Worm (Caenorhabditis elegans): ENCODE results near the gene srt-17.

srt-17 gene

ce11 chrV:636281-636680 is 11.5 kb upstream of the srt-17 start, which contains the start of gene pals-31:
Gene pals-31 (plus strand): TSS chrV:636581.
- no peak for TF ChIP-seq ceh-13 (GFP tag; optimal IDR thresholded peaks at IDR 0.05)
- no peak for TF ChIP-seq sea-1 (GFP tag; conservative IDR thresholded peaks at IDR 0.05)
- no peak for TF ChIP-seq hnd-1 (tag; optimal IDR thresholded peaks at IDR 0.05)
- TF ChIP-seq ama-1 (optimal IDR thresholded peaks at IDR 0.05) = no peak
- TF ChIP-seq hmg-4 (GFP tag; optimal IDR thresholded peaks at IDR 0.05) = no peak
- TF ChIP-seq tbx-37 (GFP tag; conservative IDR thresholded peaks at IDR 0.05) = no peak
- TF ChIP-seq flt-1 (GFP tag; IDR thresholded peaks at IDR 0.05) = no peak
- no peak for TF ChIP-seq B0310.2 (tag; optimal IDR thresholded peaks at IDR 0.05)
- TF ChIP-seq tra-4 (tag; optimal IDR thresholded peaks at IDR 0.05) = no peak
- no peak for TF ChIP-seq ets-7 (tag; optimal IDR thresholded peaks at IDR 0.05)
- TF ChIP-seq ceh-36 (tag; optimal IDR thresholded peaks at IDR 0.05) = no peak
- TF ChIP-seq pes-1 (GFP tag; IDR thresholded peaks at IDR 0.05) = no peak
- TF ChIP-seq scrt-1 (GFP tag; IDR thresholded peaks at IDR 0.05) = no peak

DNA sequence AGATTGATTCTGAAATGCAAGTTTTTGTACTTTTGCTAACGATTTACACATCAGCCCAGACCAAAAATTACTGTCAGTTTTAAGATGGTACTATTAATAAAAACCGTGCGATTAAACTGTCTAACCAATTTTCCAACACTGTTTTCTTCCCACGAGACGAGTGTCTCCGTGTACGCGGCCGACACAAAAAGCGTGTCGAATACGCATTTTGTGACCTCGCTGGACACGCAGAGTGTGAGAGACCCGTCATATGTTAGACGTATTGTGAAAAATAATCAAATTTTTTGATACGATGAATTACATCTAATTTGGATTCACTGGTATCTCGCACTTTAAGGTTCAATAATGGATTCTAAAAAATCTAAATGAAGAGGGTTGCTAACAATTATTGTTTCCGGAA is 10.8 kb upstream of the srt-17 start:
- TF ChIP-seq flt-1 (GFP tag; IDR thresholded peaks at IDR 0.05) = no peak
- TF ChIP-seq ceh-13 (GFP tag; optimal IDR thresholded peaks at IDR 0.05) = no peak
- TF ChIP-seq tbx-37 (GFP tag; conservative IDR thresholded peaks at IDR 0.05) = no peak
- TF ChIP-seq pes-1 (GFP tag; IDR thresholded peaks at IDR 0.05) = no peak
- no peak for TF ChIP-seq scrt-1 (GFP tag; IDR thresholded peaks at IDR 0.05)
- TF ChIP-seq ceh-36 (tag; optimal IDR thresholded peaks at IDR 0.05) = no peak
- TF ChIP-seq B0310.2 (tag; optimal IDR thresholded peaks at IDR 0.05) = no peak
- TF ChIP-seq ets-7 (tag; optimal IDR thresholded peaks at IDR 0.05) = no peak
- TF ChIP-seq aly-1 (tag; optimal IDR thresholded peaks at IDR 0.05) = no peak
- TF ChIP-seq hmg-4 (GFP tag; optimal IDR thresholded peaks at IDR 0.05) = no peak

DNA sequence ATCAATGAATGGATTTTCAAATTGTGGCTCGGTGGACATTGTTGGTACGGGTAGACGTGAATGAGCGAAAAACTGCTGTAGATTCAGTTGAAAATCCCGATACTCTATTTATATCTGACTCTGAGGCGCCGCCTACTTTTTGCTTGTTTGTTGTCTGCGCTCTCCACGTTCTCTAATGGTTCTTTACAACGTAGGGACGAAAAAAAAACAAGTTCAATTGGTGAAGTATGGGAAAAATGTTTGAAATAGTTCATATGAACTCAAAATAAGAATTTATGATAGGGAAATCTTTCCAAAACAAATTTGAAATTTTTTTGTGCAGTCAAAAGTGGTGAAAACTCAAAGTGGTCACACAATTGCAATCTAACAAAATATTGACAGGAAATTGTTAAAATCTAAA is 10.0 kb upstream of the srt-17 start, which contains the start of gene F48G7.10:
Gene F48G7.10, minus strand, starts transcription at position 101 of the 400 bp plus-strand sequence.
- TF ChIP-seq pes-1 (GFP tag; IDR thresholded peaks at IDR 0.05) (no peak), tbx-11 (GFP tag; IDR thresholded peaks at IDR 0.05) (no peak), hnd-1 (tag; optimal IDR thresholded peaks at IDR 0.05) (no peak), hmbx-1 (tag; optimal IDR thresholded peaks at IDR 0.05) (no peak), tbx-37 (GFP tag; conservative IDR thresholded peaks at IDR 0.05) (no peak), scrt-1 (GFP tag; IDR thresholded peaks at IDR 0.05) (no peak), ets-7 (tag; optimal IDR thresholded peaks at IDR 0.05) (no peak), ama-1 (optimal IDR thresholded peaks at IDR 0.05) (no peak), F13C5.2 (tag; optimal IDR thresholded peaks at IDR 0.05) (no peak), ceh-36 (tag; optimal IDR thresholded peaks at IDR 0.05) (no peak), flt-1 (GFP tag; IDR thresholded peaks at IDR 0.05) (no peak)

DNA sequence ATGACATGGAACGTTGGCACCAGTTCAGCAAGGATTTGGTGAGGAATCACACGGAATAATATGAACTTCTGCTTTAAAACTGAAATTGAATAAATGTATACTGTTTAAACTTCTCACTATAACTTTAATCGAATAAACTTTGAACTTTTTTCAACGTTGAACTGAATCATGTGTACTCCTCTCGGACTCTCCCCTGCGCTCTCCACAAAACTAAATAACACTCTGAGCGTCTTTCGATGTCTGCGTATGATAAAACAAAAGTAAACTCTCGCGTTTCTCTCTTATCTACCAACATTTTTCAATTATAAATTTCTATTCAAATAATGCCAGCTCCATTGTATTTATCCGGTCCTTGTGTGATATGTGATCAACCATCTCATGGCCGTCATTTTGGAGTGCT is 7.0 kb upstream of the srt-17 start:
- TF ChIP-seq ceh-13 (GFP tag; optimal IDR thresholded peaks at IDR 0.05) = no peak
- TF ChIP-seq tbx-11 (GFP tag; IDR thresholded peaks at IDR 0.05) = no peak
- TF ChIP-seq F13C5.2 (tag; optimal IDR thresholded peaks at IDR 0.05) = no peak

DNA sequence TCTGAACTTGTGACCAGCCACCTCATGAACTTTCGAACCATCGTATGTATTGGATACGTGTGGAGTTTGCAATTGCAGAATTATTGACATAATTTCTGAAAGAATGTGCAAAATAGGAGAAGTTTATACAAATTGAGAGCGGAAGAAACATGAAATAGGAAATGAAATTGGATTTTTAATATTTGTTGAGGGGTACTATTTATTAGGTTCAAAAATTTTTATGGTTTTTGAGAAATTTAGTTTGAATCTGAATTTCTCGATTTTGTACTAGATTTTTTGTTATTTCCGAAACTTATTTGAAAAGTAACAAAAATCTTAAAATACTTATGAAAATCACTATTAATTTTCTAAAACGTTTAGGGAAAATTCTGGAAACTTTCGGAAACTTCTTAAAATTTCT is 3.7 kb upstream of the srt-17 start, which contains the start of gene F48G7.9:
Gene F48G7.9, minus strand, starts transcription at position 101 of the 400 bp plus-strand sequence.
- TF ChIP-seq F13C5.2 (tag; optimal IDR thresholded peaks at IDR 0.05) (no peak), pes-1 (GFP tag; IDR thresholded peaks at IDR 0.05) (no peak), tbx-11 (GFP tag; IDR thresholded peaks at IDR 0.05) (no peak), flt-1 (GFP tag; IDR thresholded peaks at IDR 0.05) (no peak), tra-4 (tag; optimal IDR thresholded peaks at IDR 0.05) (no peak), scrt-1 (GFP tag; IDR thresholded peaks at IDR 0.05) (no peak), ets-7 (tag; optimal IDR thresholded peaks at IDR 0.05) (no peak), ama-1 (optimal IDR thresholded peaks at IDR 0.05) (no peak), ceh-36 (tag; optimal IDR thresholded peaks at IDR 0.05) (no peak), hmbx-1 (tag; optimal IDR thresholded peaks at IDR 0.05) (no peak), hmg-4 (GFP tag; optimal IDR thresholded peaks at IDR 0.05) (no peak), tbx-37 (GFP tag; conservative IDR thresholded peaks at IDR 0.05) (no peak), ceh-13 (GFP tag; optimal IDR thresholded peaks at IDR 0.05) (no peak), sea-1 (GFP tag; conservative IDR thresholded peaks at IDR 0.05) (no peak), B0310.2 (tag; optimal IDR thresholded peaks at IDR 0.05) (no peak)

- no peak for TF ChIP-seq ets-7 (tag; optimal IDR thresholded peaks at IDR 0.05)
- TF ChIP-seq aly-1 (tag; optimal IDR thresholded peaks at IDR 0.05) = no peak
- TF ChIP-seq hmbx-1 (tag; optimal IDR thresholded peaks at IDR 0.05) = no peak
- TF ChIP-seq pes-1 (GFP tag; IDR thresholded peaks at IDR 0.05) = no peak
- TF ChIP-seq tra-4 (tag; optimal IDR thresholded peaks at IDR 0.05) = no peak
- TF ChIP-seq flt-1 (GFP tag; IDR thresholded peaks at IDR 0.05) = no peak
- TF ChIP-seq B0310.2 (tag; optimal IDR thresholded peaks at IDR 0.05) = no peak
- no peak for TF ChIP-seq tbx-11 (GFP tag; IDR thresholded peaks at IDR 0.05)
- no peak for TF ChIP-seq ceh-36 (tag; optimal IDR thresholded peaks at IDR 0.05)
- TF ChIP-seq F13C5.2 (tag; optimal IDR thresholded peaks at IDR 0.05) = no peak
- TF ChIP-seq hnd-1 (tag; optimal IDR thresholded peaks at IDR 0.05) = no peak
- no peak for TF ChIP-seq ama-1 (optimal IDR thresholded peaks at IDR 0.05)
- no peak for TF ChIP-seq ceh-13 (GFP tag; optimal IDR thresholded peaks at IDR 0.05)
- TF ChIP-seq tbx-37 (GFP tag; conservative IDR thresholded peaks at IDR 0.05) = no peak
- TF ChIP-seq sea-1 (GFP tag; conservative IDR thresholded peaks at IDR 0.05) = no peak
- no peak for TF ChIP-seq scrt-1 (GFP tag; IDR thresholded peaks at IDR 0.05)
Measured at ce11 chrV:627585-627984, 2.8 kb upstream of the srt-17 start, which contains the start of gene F48G7.8. Gene F48G7.8 (minus strand): TSS chrV:627685.

ce11 chrV:626321-626720 is 1.5 kb upstream of the srt-17 start, which contains the start of gene F48G7.7:
Gene F48G7.7 (minus strand): TSS chrV:626421.
- TF ChIP-seq sea-1 (GFP tag; conservative IDR thresholded peaks at IDR 0.05) (no peak), scrt-1 (GFP tag; IDR thresholded peaks at IDR 0.05) (no peak), hmbx-1 (tag; optimal IDR thresholded peaks at IDR 0.05) (no peak), flt-1 (GFP tag; IDR thresholded peaks at IDR 0.05) (no peak), ama-1 (optimal IDR thresholded peaks at IDR 0.05) (no peak), tbx-11 (GFP tag; IDR thresholded peaks at IDR 0.05) (no peak), ets-7 (tag; optimal IDR thresholded peaks at IDR 0.05) (no peak)

- no peak for TF ChIP-seq B0310.2 (tag; optimal IDR thresholded peaks at IDR 0.05)
- TF ChIP-seq F13C5.2 (tag; optimal IDR thresholded peaks at IDR 0.05) = no peak
- no peak for TF ChIP-seq pes-1 (GFP tag; IDR thresholded peaks at IDR 0.05)
- TF ChIP-seq tra-4 (tag; optimal IDR thresholded peaks at IDR 0.05) = no peak
- TF ChIP-seq tbx-37 (GFP tag; conservative IDR thresholded peaks at IDR 0.05) = no peak
- TF ChIP-seq sea-1 (GFP tag; conservative IDR thresholded peaks at IDR 0.05) = no peak
Measured at ce11 chrV:622902-623301, 1.9 kb downstream of the srt-17 start, which contains the start of gene F48G7.5. Gene F48G7.5 (minus strand): TSS chrV:622935.
